Worm (Caenorhabditis elegans) whole organism, mixed stage, embryonic: Measurements from ENCODE around the gene pdr-1.

ENCODE experiments used
- elt-3 ChIP-seq: fragments of 150-350 bp; optimal IDR thresholded peaks from 2 replicates; lab custom pipeline; 2014; ENCODE audit warnings: missing biosample characterization, missing genetic modification characterization
- flh-1 ChIP-seq: fragments of 200-800 bp; sonication (Bioruptor generic); optimal IDR thresholded peaks from 2 replicates; lab custom pipeline; 2018; ENCODE audit warnings: mild to moderate bottlenecking, missing genetic modification characterization, moderate library complexity, missing compliant biosample characterization
- nhr-76 ChIP-seq: sonication (generic microtip); optimal IDR thresholded peaks from 2 replicates; lab custom pipeline; 2017; ENCODE audit warnings: missing biosample characterization, missing genetic modification characterization
- unc-62 ChIP-seq: fragments of 150-350 bp; optimal IDR thresholded peaks from 2 replicates; lab custom pipeline; 2014; ENCODE audit warnings: missing biosample characterization, missing genetic modification reagents, missing genetic modification characterization

ce11 chrIII:13780199-13780706 is 8.9 kb downstream of the pdr-1 start, which contains the start of gene pot-3:
- TF ChIP-seq unc-62 (GFP tag; lab: Kevin White, UChicago): no peak
- no peak for TF ChIP-seq elt-3 (tag; lab: Kevin White, UChicago)
- TF ChIP-seq nhr-76 (tag; lab: Kevin White, UChicago): no peak
- no peak for TF ChIP-seq flh-1 (GFP tag; lab: Kevin White, UChicago)
